In the genomic region with DNA sequence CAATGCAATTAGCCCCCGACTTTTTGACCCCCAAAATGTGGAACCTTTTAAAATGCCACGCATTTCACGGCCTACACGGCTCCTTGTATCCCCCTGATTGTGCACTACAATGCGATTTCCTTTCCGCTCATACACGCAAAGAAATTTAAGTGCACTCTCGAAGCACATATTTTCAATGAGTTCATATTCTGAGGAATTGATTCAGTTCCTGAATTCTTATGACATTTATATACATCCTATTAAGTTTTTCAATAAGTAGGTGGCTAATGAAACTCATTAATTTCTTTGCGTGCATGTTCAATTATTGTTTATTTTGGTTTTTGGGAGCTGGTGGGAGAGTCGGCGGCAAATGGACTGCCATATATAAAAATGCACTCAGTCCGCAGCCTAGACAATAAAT, we compare ENCODE assay signal across 1 fruit fly cellular context.
A peak's percentile ranks its signal among the peaks of the same experiment; 100 is the strongest.
TF ChIP-seq lines count a peak whose summit lies in the region.

No protein-coding gene starts in this region.

TF ChIP-seq in whole organism, embryonic, 481 proteins besides CTCF, POLR2A, EP300 and RAD21 (continued from another document and continues in another):
- TF ChIP-seq Drgx (GFP tag; IDR thresholded peaks at IDR 0.05; lab: Robert Waterston, UW) (no peak), CG13624 (GFP tag; optimal IDR thresholded peaks at IDR 0.05; lab: Kevin White, UChicago) (no peak), CG8089 (GFP tag; optimal IDR thresholded peaks at IDR 0.05; lab: Kevin White, UChicago) (peak; percentile 66), toy (GFP tag; IDR thresholded peaks at IDR 0.05; lab: Robert Waterston, UW) (no peak), CG18476 (GFP tag; optimal IDR thresholded peaks at IDR 0.05; lab: Kevin White, UChicago) (peak; percentile 32), CG9215 (GFP tag; IDR thresholded peaks at IDR 0.05; lab: Robert Waterston, UW) (no peak), CG17612 (GFP tag; IDR thresholded peaks at IDR 0.05; lab: Robert Waterston, UW) (no peak), Hey (tag; optimal IDR thresholded peaks at IDR 0.05; lab: Kevin White, UChicago) (no peak), CG11560 (tag; IDR thresholded peaks at IDR 0.05; lab: Robert Waterston, UW) (no peak), CG7745 (tag; optimal IDR thresholded peaks at IDR 0.05; lab: Kevin White, UChicago) (peak; percentile 0), CG12942 (GFP tag; optimal IDR thresholded peaks at IDR 0.05; lab: Kevin White, UChicago) (peak; percentile 53), corto (GFP tag; optimal IDR thresholded peaks at IDR 0.05; lab: Kevin White, UChicago) (no peak), sug (tag; optimal IDR thresholded peaks at IDR 0.05; lab: Kevin White, UChicago) (no peak), HLH54F (GFP tag; optimal IDR thresholded peaks at IDR 0.05; lab: Kevin White, UChicago) (peak; percentile 10), CG6272 (GFP tag; IDR thresholded peaks at IDR 0.05; lab: Robert Waterston, UW) (no peak), CG4707 (GFP tag; optimal IDR thresholded peaks at IDR 0.05; lab: Kevin White, UChicago) (peak; percentile 71), slp2 (GFP tag; optimal IDR thresholded peaks at IDR 0.05; lab: Kevin White, UChicago) (peak; percentile 80), unc-4 (GFP tag; IDR thresholded peaks at IDR 0.05; lab: Robert Waterston, UW; ENCODE audit: partially characterized antibody) (no peak), CG13894 (tag; optimal IDR thresholded peaks at IDR 0.05; lab: Kevin White, UChicago) (no peak), Rfx (GFP tag; IDR thresholded peaks at IDR 0.05; lab: Robert Waterston, UW) (no peak), CG15073 (GFP tag; optimal IDR thresholded peaks at IDR 0.05; lab: Kevin White, UChicago) (no peak), run (tag; optimal IDR thresholded peaks at IDR 0.05; lab: Kevin White, UChicago) (no peak), CG12659 (GFP tag; optimal IDR thresholded peaks at IDR 0.05; lab: Kevin White, UChicago) (no peak), CG7372 (GFP tag; IDR thresholded peaks at IDR 0.05; lab: Robert Waterston, UW) (no peak), so (GFP tag; IDR thresholded peaks at IDR 0.05; lab: Robert Waterston, UW) (no peak), ftz-f1 (GFP tag; optimal IDR thresholded peaks at IDR 0.05; lab: Kevin White, UChicago) (no peak), Aef1 (GFP tag; IDR thresholded peaks at IDR 0.05; lab: Robert Waterston, UW) (no peak), nmo (GFP tag; optimal IDR thresholded peaks at IDR 0.05; lab: Kevin White, UChicago) (peak; percentile 84), Hmr (GFP tag; optimal IDR thresholded peaks at IDR 0.05; lab: Kevin White, UChicago) (no peak), CG10321 (GFP tag; IDR thresholded peaks at IDR 0.05; lab: Robert Waterston, UW) (no peak), slbo (GFP tag; IDR thresholded peaks at IDR 0.05; lab: Robert Waterston, UW) (no peak), CG15479 (GFP tag; optimal IDR thresholded peaks at IDR 0.05; lab: Kevin White, UChicago) (no peak), CG3838 (GFP tag; optimal IDR thresholded peaks at IDR 0.05; lab: Kevin White, UChicago) (peak; percentile 8), CG8388 (GFP tag; optimal IDR thresholded peaks at IDR 0.05; lab: Kevin White, UChicago) (peak; percentile 82), CG6654 (GFP tag; optimal IDR thresholded peaks at IDR 0.05; lab: Kevin White, UChicago) (peak; percentile 52), CG10543 (GFP tag; optimal IDR thresholded peaks at IDR 0.05; lab: Kevin White, UChicago) (peak; percentile 12), tll (GFP tag; optimal IDR thresholded peaks at IDR 0.05; lab: Kevin White, UChicago) (no peak), D19A (tag; optimal IDR thresholded peaks at IDR 0.05; lab: Kevin White, UChicago) (peak; percentile 50), inv (GFP tag; IDR thresholded peaks at IDR 0.05; lab: Robert Waterston, UW; ENCODE audit: partially characterized antibody) (no peak), gro (GFP tag; optimal IDR thresholded peaks at IDR 0.05; lab: Kevin White, UChicago) (no peak), pros (GFP tag; optimal IDR thresholded peaks at IDR 0.05; lab: Kevin White, UChicago) (no peak), gt (GFP tag; IDR thresholded peaks at IDR 0.05; lab: Robert Waterston, UW) (no peak), CG31365 (tag; optimal IDR thresholded peaks at IDR 0.05; lab: Kevin White, UChicago) (no peak), CG14667 (GFP tag; IDR thresholded peaks at IDR 0.05; lab: Robert Waterston, UW) (peak; percentile 47; the same call in 1 of the 2 replicates), CG15514 (GFP tag; optimal IDR thresholded peaks at IDR 0.05; lab: Kevin White, UChicago) (no peak), Dll (GFP tag; IDR thresholded peaks at IDR 0.05; lab: Robert Waterston, UW; ENCODE audit: partially characterized antibody) (no peak), caup (GFP tag; optimal IDR thresholded peaks at IDR 0.05; lab: Kevin White, UChicago; ENCODE audit: severe bottlenecking) (no peak), gsb-n (tag; optimal IDR thresholded peaks at IDR 0.05; lab: Kevin White, UChicago) (peak; percentile 85), CG11093 (GFP tag; IDR thresholded peaks at IDR 0.05; lab: Robert Waterston, UW) (0 out of 3 replicates have a peak, but pooled peaks have one; percentile 45), CG17328 (GFP tag; IDR thresholded peaks at IDR 0.05; lab: Robert Waterston, UW) (peak; percentile 86), CG15696 (tag; optimal IDR thresholded peaks at IDR 0.05; lab: Kevin White, UChicago) (peak; percentile 53), Oaz (GFP tag; IDR thresholded peaks at IDR 0.05; lab: Robert Waterston, UW) (no peak), CG4820 (GFP tag; optimal IDR thresholded peaks at IDR 0.05; lab: Kevin White, UChicago) (peak; percentile 72), bowl (GFP tag; IDR thresholded peaks at IDR 0.05; lab: Robert Waterston, UW) (no peak), CG10462 (GFP tag; optimal IDR thresholded peaks at IDR 0.05; lab: Kevin White, UChicago) (peak; percentile 26), org-1 (GFP tag; optimal IDR thresholded peaks at IDR 0.05; lab: Kevin White, UChicago) (peak; percentile 19), Vsx1 (GFP tag; optimal IDR thresholded peaks at IDR 0.05; lab: Kevin White, UChicago) (peak; percentile 53), ac (GFP tag; optimal IDR thresholded peaks at IDR 0.05; lab: Kevin White, UChicago) (no peak), tio (GFP tag; optimal IDR thresholded peaks at IDR 0.05; lab: Kevin White, UChicago) (peak; percentile 44), CG31441 (GFP tag; IDR thresholded peaks at IDR 0.05; lab: Robert Waterston, UW) (peak; percentile 52; the same call in 1 of the 2 replicates), row (GFP tag; IDR thresholded peaks at IDR 0.05; lab: Robert Waterston, UW) (peak; percentile 66), CG30020 (tag; optimal IDR thresholded peaks at IDR 0.05; lab: Kevin White, UChicago) (peak; percentile 26), Kr (GFP tag; optimal IDR thresholded peaks at IDR 0.05; lab: Kevin White, UChicago) (no peak), Sox100B (GFP tag; optimal IDR thresholded peaks at IDR 0.05; lab: Kevin White, UChicago) (peak; percentile 41), CG33213 (GFP tag; optimal IDR thresholded peaks at IDR 0.05; lab: Kevin White, UChicago) (peak; percentile 34), CG9817 (tag; optimal IDR thresholded peaks at IDR 0.05; lab: Kevin White, UChicago) (peak; percentile 13), CG10431 (GFP tag; optimal IDR thresholded peaks at IDR 0.05; lab: Kevin White, UChicago) (peak; percentile 47), CG14441 (GFP tag; IDR thresholded peaks at IDR 0.05; lab: Robert Waterston, UW) (no peak), Lim3 (GFP tag; IDR thresholded peaks at IDR 0.05; lab: Robert Waterston, UW) (no peak), CG4424 (GFP tag; optimal IDR thresholded peaks at IDR 0.05; lab: Kevin White, UChicago) (peak; percentile 80), CG13775 (GFP tag; optimal IDR thresholded peaks at IDR 0.05; lab: Kevin White, UChicago) (peak; percentile 60), eve (GFP tag; optimal IDR thresholded peaks at IDR 0.05; lab: Kevin White, UChicago) (peak in 1 of 2 experiments; percentile 65), CG10979 (tag; optimal IDR thresholded peaks at IDR 0.05; lab: Kevin White, UChicago) (peak; percentile 89), zen2 (GFP tag; IDR thresholded peaks at IDR 0.05; lab: Robert Waterston, UW; ENCODE audit: partially characterized antibody) (no peak), sc (optimal IDR thresholded peaks at IDR 0.05; lab: Kevin White, UChicago) (no peak), sc (GFP tag; optimal IDR thresholded peaks at IDR 0.05; lab: Kevin White, UChicago) (peak; percentile 82), Fer3 (tag; optimal IDR thresholded peaks at IDR 0.05; lab: Kevin White, UChicago) (peak; percentile 34), Hr78 (GFP tag; optimal IDR thresholded peaks at IDR 0.05; lab: Kevin White, UChicago) (peak in 1 of 2 experiments; percentile 49), insv (GFP tag; optimal IDR thresholded peaks at IDR 0.05; lab: Kevin White, UChicago) (no peak), cad (GFP tag; optimal IDR thresholded peaks at IDR 0.05; lab: Kevin White, UChicago) (no peak), ERR (GFP tag; optimal IDR thresholded peaks at IDR 0.05; lab: Kevin White, UChicago) (peak; percentile 28), Xbp1 (GFP tag; optimal IDR thresholded peaks at IDR 0.05; lab: Kevin White, UChicago) (peak; percentile 71), CG8765 (GFP tag; IDR thresholded peaks at IDR 0.05; lab: Robert Waterston, UW) (no peak), CG13123 (GFP tag; optimal IDR thresholded peaks at IDR 0.05; lab: Kevin White, UChicago) (peak; percentile 43), cas (GFP tag; IDR thresholded peaks at IDR 0.05; lab: Robert Waterston, UW) (no peak), ap (GFP tag; IDR thresholded peaks at IDR 0.05; lab: Robert Waterston, UW) (0 out of 2 replicates have a peak, but pooled peaks have one; percentile 26), CG11695 (GFP tag; IDR thresholded peaks at IDR 0.05; lab: Robert Waterston, UW) (no peak), ttk (GFP tag; IDR thresholded peaks at IDR 0.05; lab: Robert Waterston, UW) (no peak; the same call in 1 of the 2 replicates), Jarid2 (GFP tag; optimal IDR thresholded peaks at IDR 0.05; lab: Kevin White, UChicago) (peak; percentile 10), nerfin-1 (tag; optimal IDR thresholded peaks at IDR 0.05; lab: Kevin White, UChicago) (peak; percentile 56), zfh2 (GFP tag; optimal IDR thresholded peaks at IDR 0.05; lab: Kevin White, UChicago) (no peak), HHEX (GFP tag; optimal IDR thresholded peaks at IDR 0.05; lab: Kevin White, UChicago) (peak; percentile 31), Dip2 (GFP tag; IDR thresholded peaks at IDR 0.05; lab: Robert Waterston, UW) (no peak), dysf (GFP tag; IDR thresholded peaks at IDR 0.05; lab: Robert Waterston, UW) (peak; percentile 53; the same call in 1 of the 3 replicates), CG8359 (GFP tag; optimal IDR thresholded peaks at IDR 0.05; lab: Kevin White, UChicago; ENCODE audit: borderline replicate concordance) (peak; percentile 43), NK7.1 (GFP tag; optimal IDR thresholded peaks at IDR 0.05; lab: Kevin White, UChicago) (no peak), CG12104 (GFP tag; optimal IDR thresholded peaks at IDR 0.05; lab: Kevin White, UChicago) (peak; percentile 20), wdn (GFP tag; IDR thresholded peaks at IDR 0.05; lab: Robert Waterston, UW) (no peak), luna (GFP tag; optimal IDR thresholded peaks at IDR 0.05; lab: Kevin White, UChicago) (no peak), CG2678 (tag; optimal IDR thresholded peaks at IDR 0.05; lab: Kevin White, UChicago) (peak; percentile 73), tx (GFP tag; optimal IDR thresholded peaks at IDR 0.05; lab: Kevin White, UChicago) (peak; percentile 5), onecut (GFP tag; IDR thresholded peaks at IDR 0.05; lab: Robert Waterston, UW) (no peak; the same call in 1 of the 2 replicates), CG17361 (GFP tag; IDR thresholded peaks at IDR 0.05; lab: Robert Waterston, UW) (peak; percentile 49; the same call in 2 of the 3 replicates), zf30C (GFP tag; optimal IDR thresholded peaks at IDR 0.05; lab: Kevin White, UChicago) (peak; percentile 55), chif (GFP tag; optimal IDR thresholded peaks at IDR 0.05; lab: Kevin White, UChicago) (peak; percentile 69 to 86), CG10565 (GFP tag; optimal IDR thresholded peaks at IDR 0.05; lab: Kevin White, UChicago) (peak; percentile 7), fd102C (GFP tag; optimal IDR thresholded peaks at IDR 0.05; lab: Kevin White, UChicago) (no peak), CG1647 (GFP tag; optimal IDR thresholded peaks at IDR 0.05; lab: Kevin White, UChicago) (no peak), CG12071 (GFP tag; optimal IDR thresholded peaks at IDR 0.05; lab: Kevin White, UChicago) (no peak), CG2202 (tag; optimal IDR thresholded peaks at IDR 0.05; lab: Kevin White, UChicago) (peak; percentile 85), lola (GFP tag; optimal IDR thresholded peaks at IDR 0.05; lab: Kevin White, UChicago) (peak in 1 of 3 experiments; percentile 84), Adf1 (GFP tag; IDR thresholded peaks at IDR 0.05; lab: Robert Waterston, UW) (no peak), Neu2 (GFP tag; optimal IDR thresholded peaks at IDR 0.05; lab: Kevin White, UChicago; ENCODE audit: borderline replicate concordance) (no peak), CG5953 (GFP tag; IDR thresholded peaks at IDR 0.05; lab: Robert Waterston, UW) (0 out of 2 replicates have a peak, but pooled peaks have one; percentile 29), CG4328 (GFP tag; optimal IDR thresholded peaks at IDR 0.05; lab: Kevin White, UChicago) (no peak), ATbp (GFP tag; optimal IDR thresholded peaks at IDR 0.05; lab: Kevin White, UChicago) (peak; percentile 73), br (optimal IDR thresholded peaks at IDR 0.05; lab: Kevin White, UChicago) (no peak), dm (GFP tag; optimal IDR thresholded peaks at IDR 0.05; lab: Kevin White, UChicago) (peak; percentile 9), PHDP (tag; optimal IDR thresholded peaks at IDR 0.05; lab: Kevin White, UChicago) (peak; percentile 68), Atf6 (GFP tag; IDR thresholded peaks at IDR 0.05; lab: Robert Waterston, UW) (no peak), CG4282 (GFP tag; optimal IDR thresholded peaks at IDR 0.05; lab: Kevin White, UChicago) (no peak), CG1792 (GFP tag; optimal IDR thresholded peaks at IDR 0.05; lab: Kevin White, UChicago) (no peak), ato (GFP tag; IDR thresholded peaks at IDR 0.05; lab: Robert Waterston, UW; ENCODE audit: partially characterized antibody) (no peak), CG11456 (GFP tag; IDR thresholded peaks at IDR 0.05; lab: Robert Waterston, UW) (no peak), CG10654 (GFP tag; optimal IDR thresholded peaks at IDR 0.05; lab: Kevin White, UChicago) (peak; percentile 68), gcm2 (GFP tag; optimal IDR thresholded peaks at IDR 0.05; lab: Kevin White, UChicago) (no peak), CG7928 (GFP tag; optimal IDR thresholded peaks at IDR 0.05; lab: Kevin White, UChicago) (no peak), crol (GFP tag; IDR thresholded peaks at IDR 0.05; lab: Robert Waterston, UW) (no peak), CG10209 (GFP tag; optimal IDR thresholded peaks at IDR 0.05; lab: Kevin White, UChicago) (peak; percentile 46)
